Fruit fly (Drosophila melanogaster): ENCODE results near the gene CG3164.

CG3164 gene

dm6 chr2L:166115-167069 lies 35.8 kb upstream of the CG3164 start (continued):
- TF ChIP-seq CG15696 (tag; optimal IDR thresholded peaks at IDR 0.05) (peak; percentile 69), cato (GFP tag; optimal IDR thresholded peaks at IDR 0.05; ENCODE audit: borderline replicate concordance) (no peak), sna (GFP tag; IDR thresholded peaks at IDR 0.05; ENCODE audit: partially characterized antibody) (no peak), klu (GFP tag; IDR thresholded peaks at IDR 0.05) (no peak), danr (GFP tag; IDR thresholded peaks at IDR 0.05) (no peak), en (GFP tag; optimal IDR thresholded peaks at IDR 0.05) (peak; percentile 41), chn (GFP tag; optimal IDR thresholded peaks at IDR 0.05) (peak; percentile 38), cas (GFP tag; IDR thresholded peaks at IDR 0.05) (no peak), B-H1 (GFP tag; IDR thresholded peaks at IDR 0.05) (no peak), CG17802 (tag; optimal IDR thresholded peaks at IDR 0.05) (no peak), CG6791 (GFP tag; IDR thresholded peaks at IDR 0.05; ENCODE audit: partially characterized antibody) (no peak), Sry-β (GFP tag; optimal IDR thresholded peaks at IDR 0.05) (peak; percentile 17), zfh1 (GFP tag; IDR thresholded peaks at IDR 0.05) (no peak), dan (GFP tag; IDR thresholded peaks at IDR 0.05) (no peak), CG3065 (GFP tag; optimal IDR thresholded peaks at IDR 0.05) (peak; percentile 26), insv (GFP tag; optimal IDR thresholded peaks at IDR 0.05) (peak in 1 of 2 experiments; percentile 72), sim (GFP tag; IDR thresholded peaks at IDR 0.05) (no peak), CG2202 (tag; optimal IDR thresholded peaks at IDR 0.05) (peak; percentile 57), CG14014 (GFP tag; IDR thresholded peaks at IDR 0.05) (no peak), CG9215 (GFP tag; IDR thresholded peaks at IDR 0.05) (no peak), CG15479 (GFP tag; optimal IDR thresholded peaks at IDR 0.05) (peak; percentile 87), Myb (GFP tag; optimal IDR thresholded peaks at IDR 0.05) (peak; percentile 47), CG12391 (tag; optimal IDR thresholded peaks at IDR 0.05) (peak; percentile 61), Atf-2 (GFP tag; optimal IDR thresholded peaks at IDR 0.05) (peak; percentile 37), pfk (GFP tag; optimal IDR thresholded peaks at IDR 0.05) (peak; percentile 75), mam (GFP tag; optimal IDR thresholded peaks at IDR 0.05) (no peak), CG18599 (GFP tag; optimal IDR thresholded peaks at IDR 0.05) (peak; percentile 93), CG11504 (tag; optimal IDR thresholded peaks at IDR 0.05) (peak; percentile 66), gt (GFP tag; IDR thresholded peaks at IDR 0.05) (no peak), CG6813 (GFP tag; optimal IDR thresholded peaks at IDR 0.05) (peak; percentile 91), chinmo (GFP tag; IDR thresholded peaks at IDR 0.05; ENCODE audit: partially characterized antibody) (no peak), CG3726 (GFP tag; IDR thresholded peaks at IDR 0.05) (no peak), CG31224 (GFP tag; IDR thresholded peaks at IDR 0.05) (no peak), Hr78 (GFP tag; optimal IDR thresholded peaks at IDR 0.05) (peak in 1 of 2 experiments; percentile 15), Lim3 (GFP tag; IDR thresholded peaks at IDR 0.05) (no peak), Gug (GFP tag; IDR thresholded peaks at IDR 0.05) (no peak), gsb (GFP tag; IDR thresholded peaks at IDR 0.05) (no peak), Atf3 (GFP tag; optimal IDR thresholded peaks at IDR 0.05) (peak; percentile 27), eyg (GFP tag; optimal IDR thresholded peaks at IDR 0.05) (peak; percentile 74), kay (GFP tag; optimal IDR thresholded peaks at IDR 0.05) (peak; percentile 35), Camta (GFP tag; optimal IDR thresholded peaks at IDR 0.05) (no peak), CG2889 (GFP tag; IDR thresholded peaks at IDR 0.05) (no peak), HLH3B (GFP tag; IDR thresholded peaks at IDR 0.05) (no peak), Eip74EF (GFP tag; optimal IDR thresholded peaks at IDR 0.05) (peak in 1 of 2 experiments; percentile 61), hbn (GFP tag; IDR thresholded peaks at IDR 0.05; ENCODE audit: partially characterized antibody) (no peak), CG8388 (GFP tag; optimal IDR thresholded peaks at IDR 0.05) (peak; percentile 43), abd-A (tag; optimal IDR thresholded peaks at IDR 0.05) (peak; percentile 98), crc (GFP tag; optimal IDR thresholded peaks at IDR 0.05) (peak; percentile 15)

All from whole organism, embryonic.